Worm (Caenorhabditis elegans): ENCODE results near the gene F30B5.11.

DNA sequence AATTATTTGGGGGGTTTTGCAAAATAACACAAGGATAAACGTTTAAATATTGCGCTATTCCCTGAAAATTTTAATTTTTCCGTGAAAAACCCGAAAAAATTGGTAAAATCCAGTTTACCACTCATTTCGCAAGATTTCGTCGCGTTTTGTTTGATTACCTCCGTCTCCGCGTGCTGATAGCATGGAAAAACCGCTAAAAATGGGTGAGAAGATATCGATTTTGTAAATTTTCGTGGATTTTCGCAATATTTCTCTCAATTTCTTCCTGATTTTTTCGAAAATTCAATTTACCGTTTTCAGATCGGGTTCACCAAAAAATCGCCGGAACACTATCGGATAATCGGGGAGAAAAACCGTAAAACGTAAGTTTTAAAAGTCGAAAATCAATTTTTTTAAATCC is 27.9 kb upstream of the F30B5.11 start, which contains the start of gene ama-1:
- no peak for TF ChIP-seq dao-5 (tag; optimal IDR thresholded peaks at IDR 0.05)
- TF ChIP-seq W03F9.2 (tag; optimal IDR thresholded peaks at IDR 0.05): no peak

Measured in whole organism, L4/young adult.